Fruit fly (Drosophila melanogaster): ENCODE data around the gene Datp.

- TF ChIP-seq CG8478 (optimal IDR thresholded peaks at IDR 0.05) (no peak), usp (GFP tag; optimal IDR thresholded peaks at IDR 0.05) (no peak), psq (optimal IDR thresholded peaks at IDR 0.05) (no peak), Dll (optimal IDR thresholded peaks at IDR 0.05) (no peak)
Observed at dm6 chr2L:9972624-9973023, 34.0 kb upstream of the Datp start.
